Worm (Caenorhabditis elegans): ENCODE results near the gene dmd-7.

DNA sequence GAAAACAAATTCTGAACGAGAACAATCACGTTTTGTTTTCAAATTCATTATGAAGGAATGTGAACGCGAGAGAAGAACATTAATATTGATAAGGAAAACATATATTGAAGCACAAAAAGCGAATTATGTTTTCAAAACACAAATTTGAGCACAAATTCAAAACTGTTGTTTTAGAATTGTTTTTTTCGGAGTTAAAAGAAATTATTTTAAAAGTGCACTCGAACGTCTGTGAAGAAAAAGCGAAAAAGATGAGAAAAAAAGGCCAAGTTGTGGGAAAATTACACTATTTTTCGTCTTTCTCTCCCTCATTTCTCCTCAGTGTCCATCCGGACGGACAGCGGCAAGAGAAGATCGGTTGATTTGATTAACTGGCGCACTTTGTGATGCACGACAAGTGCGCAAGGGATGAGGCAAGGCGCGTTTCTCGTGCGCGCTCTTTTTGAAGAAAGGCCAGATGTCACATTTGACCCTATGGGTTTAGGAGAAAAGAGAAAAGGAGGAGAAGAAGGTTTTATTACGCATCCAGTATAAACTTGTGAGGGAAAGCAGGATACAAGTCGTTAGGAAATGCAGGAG, 20.6 kb downstream of the dmd-7 start, which contains the start of gene mrck-1:
- TF ChIP-seq pqm-1 (tag; optimal IDR thresholded peaks at IDR 0.05) = peak; percentile 38
- TF ChIP-seq nfya-1 (tag; optimal IDR thresholded peaks at IDR 0.05) = peak; percentile 96
- peak; percentile 76 for TF ChIP-seq elt-2 (tag; optimal IDR thresholded peaks at IDR 0.05)
- TF ChIP-seq ahr-1 (tag; optimal IDR thresholded peaks at IDR 0.05) = peak; percentile 54
- no peak for TF ChIP-seq ama-1 (optimal IDR thresholded peaks at IDR 0.05)
- TF ChIP-seq dve-1 (tag; optimal IDR thresholded peaks at IDR 0.05) = peak; percentile 80
- peak; percentile 62 for TF ChIP-seq lim-6 (tag; optimal IDR thresholded peaks at IDR 0.05)
- TF ChIP-seq fkh-10 (GFP tag; optimal IDR thresholded peaks at IDR 0.05) = peak; percentile 77
- peak; percentile 92 for TF ChIP-seq pat-9 (tag; optimal IDR thresholded peaks at IDR 0.05)
- no peak for TF ChIP-seq nhr-11 (tag; optimal IDR thresholded peaks at IDR 0.05)

All from whole organism, late embryonic.